Fruit fly (Drosophila melanogaster): ENCODE measurements around the gene Tsp.

The Tsp gene

dm6 chr2L:6693794-6694254 lies 15.1 kb downstream of the Tsp start (continued):
- TF ChIP-seq CG15696 (tag; optimal IDR thresholded peaks at IDR 0.05) (peak; percentile 26), NFAT (GFP tag; IDR thresholded peaks at IDR 0.05) (no peak), CG2116 (GFP tag; optimal IDR thresholded peaks at IDR 0.05) (peak; percentile 3), fru (optimal IDR thresholded peaks at IDR 0.05) (no peak), CG7786 (GFP tag; optimal IDR thresholded peaks at IDR 0.05) (no peak), CoRest (tag; optimal IDR thresholded peaks at IDR 0.05) (peak; percentile 71), Dip3 (GFP tag; optimal IDR thresholded peaks at IDR 0.05) (no peak), CG30431 (GFP tag; optimal IDR thresholded peaks at IDR 0.05) (no peak), fd64A (GFP tag; optimal IDR thresholded peaks at IDR 0.05) (peak; percentile 14), Oaz (GFP tag; IDR thresholded peaks at IDR 0.05) (no peak), lilli (GFP tag; optimal IDR thresholded peaks at IDR 0.05) (peak; percentile 27), NfI (GFP tag; optimal IDR thresholded peaks at IDR 0.05) (no peak), CG16779 (GFP tag; IDR thresholded peaks at IDR 0.05) (no peak), zf30C (GFP tag; optimal IDR thresholded peaks at IDR 0.05) (no peak), CG10431 (GFP tag; optimal IDR thresholded peaks at IDR 0.05) (peak; percentile 10), CG11723 (GFP tag; optimal IDR thresholded peaks at IDR 0.05) (peak; percentile 28), CG9727 (GFP tag; optimal IDR thresholded peaks at IDR 0.05) (peak; percentile 64), Stat92E (GFP tag; optimal IDR thresholded peaks at IDR 0.05) (no peak), CG31224 (GFP tag; IDR thresholded peaks at IDR 0.05) (no peak), CG7987 (GFP tag; optimal IDR thresholded peaks at IDR 0.05) (no peak), CG33557 (GFP tag; optimal IDR thresholded peaks at IDR 0.05) (peak; percentile 48), CG7745 (tag; optimal IDR thresholded peaks at IDR 0.05) (no peak), Side (GFP tag; optimal IDR thresholded peaks at IDR 0.05) (peak; percentile 2), Dad (GFP tag; optimal IDR thresholded peaks at IDR 0.05) (no peak), Ptx1 (GFP tag; IDR thresholded peaks at IDR 0.05) (peak; percentile 32; the same call in 1 of the 2 replicates), gro (GFP tag; optimal IDR thresholded peaks at IDR 0.05) (no peak), Hmr (GFP tag; optimal IDR thresholded peaks at IDR 0.05) (peak; percentile 43), zen2 (GFP tag; IDR thresholded peaks at IDR 0.05; ENCODE audit: partially characterized antibody) (no peak), CG18599 (GFP tag; optimal IDR thresholded peaks at IDR 0.05) (no peak), row (GFP tag; IDR thresholded peaks at IDR 0.05) (peak; percentile 55), CG32532 (GFP tag; IDR thresholded peaks at IDR 0.05) (0 out of 2 replicates have a peak, but pooled peaks have one; percentile 33), jing (GFP tag; optimal IDR thresholded peaks at IDR 0.05) (no peak), HmgZ (tag; optimal IDR thresholded peaks at IDR 0.05) (peak; percentile 5), CG1529 (GFP tag; optimal IDR thresholded peaks at IDR 0.05) (no peak), CG34376 (GFP tag; optimal IDR thresholded peaks at IDR 0.05) (peak; percentile 14), CG7271 (tag; optimal IDR thresholded peaks at IDR 0.05) (no peak), phol (tag; optimal IDR thresholded peaks at IDR 0.05) (peak; percentile 73), pum (GFP tag; optimal IDR thresholded peaks at IDR 0.05) (no peak), CG11456 (GFP tag; IDR thresholded peaks at IDR 0.05) (no peak), mam (GFP tag; optimal IDR thresholded peaks at IDR 0.05) (no peak), Bteb2 (GFP tag; optimal IDR thresholded peaks at IDR 0.05) (peak; percentile 8), CG34422 (GFP tag; IDR thresholded peaks at IDR 0.05) (no peak), sug (tag; optimal IDR thresholded peaks at IDR 0.05) (no peak), Med (GFP tag) (peak; percentile 53), Dfd (GFP tag; optimal IDR thresholded peaks at IDR 0.05) (no peak), CG16815 (GFP tag; optimal IDR thresholded peaks at IDR 0.05) (no peak), sisA (GFP tag; IDR thresholded peaks at IDR 0.05) (0 out of 2 replicates have a peak, but pooled peaks have one; percentile 21), yki (optimal IDR thresholded peaks at IDR 0.05) (no peak), pnt (GFP tag; optimal IDR thresholded peaks at IDR 0.05) (no peak), slbo (GFP tag; IDR thresholded peaks at IDR 0.05) (no peak), Meics (GFP tag; optimal IDR thresholded peaks at IDR 0.05) (peak; percentile 62), cad (GFP tag; optimal IDR thresholded peaks at IDR 0.05) (no peak)
